Worm (Caenorhabditis elegans) whole organism, L4 larva: ENCODE data around the gene tdo-2.

Experiments
- D1046.2 ChIP-seq: fragments of 200-800 bp; sonication (Bioruptor generic); IDR thresholded peaks from 2 replicates; pipeline ENCODE4 v1.3.6; 2022; ENCODE audit warnings: missing genetic modification characterization, missing compliant biosample characterization
- F26F4.8 ChIP-seq: fragments of 200-800 bp; sonication (Bioruptor generic); conservative IDR thresholded peaks from 2 replicates; pipeline ENCODE4 v1.3.6; 2022; ENCODE audit warnings: missing genetic modification characterization, missing compliant biosample characterization
- F49E8.2 ChIP-seq: sonication (generic microtip); optimal IDR thresholded peaks from 2 replicates; lab custom pipeline; 2016; ENCODE audit warnings: missing compliant biosample characterization, mild to moderate bottlenecking, missing genetic modification characterization, borderline replicate concordance
- R02D3.7 ChIP-seq: fragments of 150-350 bp; sonication (generic microtip); optimal IDR thresholded peaks from 3 replicates; lab custom pipeline; 2014; ENCODE audit warnings: missing biosample characterization, missing genetic modification characterization
- T20F7.1 ChIP-seq: fragments of 200-800 bp; sonication (Bioruptor generic); optimal IDR thresholded peaks from 2 replicates; lab custom pipeline; 2018; ENCODE audit warnings: mild to moderate bottlenecking, missing genetic modification characterization, missing compliant biosample characterization
- ZK337.2 ChIP-seq: fragments of 200-800 bp; sonication (Bioruptor generic); IDR thresholded peaks from 2 replicates; pipeline ENCODE4 v1.3.6; 2022; ENCODE audit warnings: missing genetic modification reagents, missing genetic modification characterization, missing compliant biosample characterization
- aha-1 ChIP-seq: fragments of 150-350 bp; peaks from one replicate; lab custom pipeline; 2014; ENCODE audit warnings: missing biosample characterization, missing genetic modification characterization
- attf-4 ChIP-seq: sonication (generic microtip); optimal IDR thresholded peaks from 3 replicates; lab custom pipeline; 2017; ENCODE audit warnings: missing biosample characterization, missing genetic modification characterization
- cey-2 ChIP-seq: sonication (generic microtip); optimal IDR thresholded peaks from 3 replicates; lab custom pipeline; 2017; ENCODE audit warnings: missing genetic modification characterization, mild to moderate bottlenecking, missing compliant biosample characterization, antibody characterized with exemption, borderline replicate concordance; ENCODE audit not compliant: insufficient read depth
- ctbp-1 ChIP-seq: fragments of 200-800 bp; sonication (Bioruptor generic); IDR thresholded peaks from 2 replicates; pipeline ENCODE4 v1.3.6; 2022; ENCODE audit warnings: missing genetic modification reagents, missing genetic modification characterization, missing compliant biosample characterization
- daf-16 ChIP-seq, 3 experiments: sonication (generic microtip); optimal IDR thresholded peaks; 2 replicates each; lab custom pipeline; 2016 to 2017; ENCODE audit warnings: missing genetic modification characterization in 3 of 3, missing genetic modification reagents in 3 of 3, mild to moderate bottlenecking in 2 of 3, missing compliant biosample characterization in 2 of 3, missing biosample characterization in 1 of 3, moderate library complexity in 1 of 3
- daf-19 ChIP-seq: fragments of 200-800 bp; sonication (Bioruptor generic); conservative IDR thresholded peaks from 2 replicates; pipeline ENCODE4 v1.3.6; 2022; ENCODE audit warnings: missing genetic modification characterization, missing compliant biosample characterization
- dmd-8 ChIP-seq: fragments of 200-800 bp; sonication (Bioruptor generic); IDR thresholded peaks from 2 replicates; pipeline ENCODE4 v1.3.6; 2022; ENCODE audit warnings: missing genetic modification characterization, missing compliant biosample characterization
- dve-1 ChIP-seq: sonication (generic microtip); optimal IDR thresholded peaks from 2 replicates; lab custom pipeline; 2017; ENCODE audit warnings: antibody characterized with exemption, mild to moderate bottlenecking, missing genetic modification characterization, missing compliant biosample characterization; ENCODE audit not compliant: insufficient read depth
- egl-27 ChIP-seq: sonication (generic microtip); optimal IDR thresholded peaks from 3 replicates; lab custom pipeline; 2017; ENCODE audit warnings: missing biosample characterization, missing genetic modification reagents, missing genetic modification characterization
- egl-43 ChIP-seq: fragments of 200-800 bp; sonication (Bioruptor generic); IDR thresholded peaks from 2 replicates; pipeline ENCODE4 v1.3.6; 2022; ENCODE audit warnings: missing genetic modification reagents, missing genetic modification characterization, missing compliant biosample characterization
- fkh-10 ChIP-seq: fragments of 150-350 bp; optimal IDR thresholded peaks from 2 replicates; lab custom pipeline; 2014; ENCODE audit warnings: missing biosample characterization, missing genetic modification reagents, missing genetic modification characterization
- hlh-30 ChIP-seq: sonication (generic microtip); optimal IDR thresholded peaks from 2 replicates; lab custom pipeline; 2017; ENCODE audit warnings: antibody characterized with exemption, mild to moderate bottlenecking, missing genetic modification characterization, missing compliant biosample characterization; ENCODE audit not compliant: insufficient read depth
- hmg-1.1 ChIP-seq: fragments of 200-800 bp; sonication (Bioruptor generic); IDR thresholded peaks from 2 replicates; pipeline ENCODE4 v1.3.6; 2022; ENCODE audit warnings: missing genetic modification reagents, missing genetic modification characterization, missing compliant biosample characterization
- jun-1 ChIP-seq: fragments of 150-350 bp; optimal IDR thresholded peaks from 2 replicates; lab custom pipeline; 2014; ENCODE audit warnings: missing biosample characterization, missing genetic modification reagents, missing genetic modification characterization
- lim-7 ChIP-seq: fragments of 200-800 bp; sonication (Bioruptor generic); IDR thresholded peaks from 2 replicates; pipeline ENCODE4 v1.3.6; 2022; ENCODE audit warnings: missing genetic modification characterization, missing compliant biosample characterization
- lin-29 ChIP-seq: fragments of 200-800 bp; sonication (Bioruptor generic); IDR thresholded peaks from 2 replicates; pipeline ENCODE4 v1.3.6; 2022; ENCODE audit warnings: missing genetic modification reagents, missing genetic modification characterization, missing compliant biosample characterization
- lin-38 ChIP-seq: fragments of 200-800 bp; sonication (Bioruptor generic); IDR thresholded peaks from 2 replicates; pipeline ENCODE4 v1.3.6; 2022; ENCODE audit warnings: missing genetic modification reagents, missing genetic modification characterization, missing compliant biosample characterization
- lir-3 ChIP-seq: sonication (generic microtip); optimal IDR thresholded peaks from 2 replicates; lab custom pipeline; 2016; ENCODE audit warnings: mild to moderate bottlenecking, missing genetic modification characterization, missing compliant biosample characterization
- lsy-2 ChIP-seq, 2 experiments: fragments of 150-350 bp in 1 of 2; sonication (generic microtip) in 1 of 2; optimal IDR thresholded peaks; 2 replicates each; lab custom pipeline; 2014 to 2017; ENCODE audit warnings: missing biosample characterization in 2 of 2, missing genetic modification characterization in 2 of 2
- mdt-29 ChIP-seq: fragments of 200-800 bp; sonication (Bioruptor generic); IDR thresholded peaks from 2 replicates; pipeline ENCODE4 v1.3.6; 2022; ENCODE audit warnings: missing genetic modification reagents, missing genetic modification characterization, missing compliant biosample characterization
- mep-1 ChIP-seq: fragments of 150-350 bp; sonication (generic microtip); optimal IDR thresholded peaks from 3 replicates; lab custom pipeline; 2014; ENCODE audit warnings: missing biosample characterization, missing genetic modification characterization
- mes-2 ChIP-seq: sonication (generic microtip); optimal IDR thresholded peaks from 2 replicates; lab custom pipeline; 2016; ENCODE audit warnings: missing genotype, mild to moderate bottlenecking, missing genetic modification characterization, missing compliant biosample characterization; ENCODE audit not compliant: poor library complexity, severe bottlenecking
- mxl-3 ChIP-seq: fragments of 200-800 bp; sonication (Bioruptor generic); optimal IDR thresholded peaks from 2 replicates; lab custom pipeline; 2018; ENCODE audit warnings: mild to moderate bottlenecking, missing genetic modification characterization, missing compliant biosample characterization
- nhr-10 ChIP-seq: fragments of 150-350 bp; optimal IDR thresholded peaks from 2 replicates; lab custom pipeline; 2014; ENCODE audit warnings: missing biosample characterization, missing genetic modification characterization
- nhr-102 ChIP-seq: sonication (generic microtip); optimal IDR thresholded peaks from 2 replicates; lab custom pipeline; 2016; ENCODE audit warnings: mild to moderate bottlenecking, missing genetic modification characterization, moderate library complexity, missing compliant biosample characterization
- nhr-28 ChIP-seq: fragments of 150-350 bp; optimal IDR thresholded peaks from 2 replicates; lab custom pipeline; 2014; ENCODE audit warnings: missing biosample characterization, missing genetic modification characterization
- nhr-41 ChIP-seq: fragments of 200-800 bp; sonication (Bioruptor generic); IDR thresholded peaks from 2 replicates; pipeline ENCODE4 v1.3.6; 2022; ENCODE audit warnings: missing genetic modification reagents, missing genetic modification characterization, missing compliant biosample characterization
- nhr-6 ChIP-seq: fragments of 150-350 bp; optimal IDR thresholded peaks from 2 replicates; lab custom pipeline; 2014; ENCODE audit warnings: missing biosample characterization, missing genetic modification characterization
- nhr-76 ChIP-seq: fragments of 150-350 bp; optimal IDR thresholded peaks from 2 replicates; lab custom pipeline; 2014; ENCODE audit warnings: missing biosample characterization, missing genetic modification characterization
- nhr-77 ChIP-seq: fragments of 150-350 bp; optimal IDR thresholded peaks from 2 replicates; lab custom pipeline; 2014; ENCODE audit warnings: missing biosample characterization, missing genetic modification characterization
- pha-4 ChIP-seq, 2 experiments: fragments of 150-350 bp in 1 of 2; fragments of 200-800 bp in 1 of 2; sonication (Bioruptor generic) in 1 of 2; IDR thresholded peaks in 1 of 2; optimal IDR thresholded peaks in 1 of 2; 2 replicates each; pipeline versions ENCODE4 v1.3.6 to Lab custom; 2014 to 2022; ENCODE audit warnings: missing genetic modification characterization in 2 of 2, missing genetic modification reagents in 2 of 2, missing biosample characterization in 1 of 2, missing compliant biosample characterization in 1 of 2
- php-3 ChIP-seq: fragments of 200-800 bp; sonication (Bioruptor generic); IDR thresholded peaks from 2 replicates; pipeline ENCODE4 v1.3.6; 2022; ENCODE audit warnings: missing genetic modification reagents, missing genetic modification characterization, missing compliant biosample characterization
- pqm-1 ChIP-seq: sonication (generic microtip); optimal IDR thresholded peaks from 2 replicates; lab custom pipeline; 2017; ENCODE audit warnings: missing biosample characterization, missing genetic modification characterization
- sdz-12 ChIP-seq: fragments of 200-800 bp; sonication (Bioruptor generic); optimal IDR thresholded peaks from 2 replicates; lab custom pipeline; 2018; ENCODE audit warnings: mild to moderate bottlenecking, missing genetic modification characterization, missing compliant biosample characterization
- snpc-1.2 ChIP-seq: fragments of 200-800 bp; sonication (Bioruptor generic); IDR thresholded peaks from 2 replicates; pipeline ENCODE4 v1.3.6; 2022; ENCODE audit warnings: missing genetic modification reagents, missing genetic modification characterization, missing compliant biosample characterization
- tag-97 ChIP-seq: fragments of 200-800 bp; sonication (Bioruptor generic); IDR thresholded peaks from 2 replicates; pipeline ENCODE4 v1.3.6; 2022; ENCODE audit warnings: missing genetic modification characterization, missing compliant biosample characterization
- tra-1 ChIP-seq: fragments of 200-800 bp; sonication (Bioruptor generic); IDR thresholded peaks from 2 replicates; pipeline ENCODE4 v1.3.6; 2022; ENCODE audit warnings: missing genetic modification reagents, missing genetic modification characterization, missing compliant biosample characterization
- unc-62 ChIP-seq, 3 experiments: fragments of 150-350 bp in 1 of 3; sonication (generic microtip); optimal IDR thresholded peaks in 2 of 3; peaks in 1 of 3; 1 replicate in 1 of 3; 2 replicates in 2 of 3; lab custom pipeline; 2014 to 2017; ENCODE audit warnings: missing biosample characterization in 3 of 3, missing genetic modification characterization in 3 of 3, missing genetic modification reagents in 3 of 3, missing genotype in 1 of 3
- zfp-3 ChIP-seq: fragments of 200-800 bp; sonication (Bioruptor generic); conservative IDR thresholded peaks from 2 replicates; pipeline ENCODE4 v1.3.6; 2022; ENCODE audit warnings: missing genetic modification reagents, missing genetic modification characterization, missing compliant biosample characterization

The tdo-2 gene

DNA sequence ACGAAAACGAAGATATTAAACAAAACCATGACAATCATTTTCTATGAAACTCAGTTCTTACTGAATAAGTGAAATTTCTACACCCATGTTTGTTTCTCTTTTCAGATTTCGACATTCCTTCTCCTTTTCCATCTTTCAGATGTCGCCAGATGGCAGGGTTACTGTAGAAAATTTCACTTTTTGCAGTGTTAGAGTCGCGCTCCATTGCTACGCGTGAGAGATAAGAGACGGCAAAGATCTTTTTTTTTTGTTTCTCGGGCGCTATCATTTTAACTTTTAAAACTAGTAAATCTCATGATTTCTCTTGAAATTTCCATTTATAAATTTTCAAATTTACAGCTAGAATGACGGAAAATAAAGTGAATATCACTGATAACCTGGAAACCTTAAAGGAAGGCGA, 41.5 kb downstream of the tdo-2 start, which contains the start of the genes mig-21 and F01F1.2:
Gene mig-21 (minus strand): TSS at position 166 of the 400 bp plus-strand sequence.
Gene F01F1.2 (plus strand): TSS at position 340 of the 400 bp plus-strand sequence.
- TF ChIP-seq mes-2 (tag; lab: Kevin White, UChicago): peak; percentile 31
- TF ChIP-seq lsy-2 (tag; optimal IDR thresholded peaks at IDR 0.05; lab: Kevin White, UChicago): peak in 1 of 2 experiments; percentile 75
- TF ChIP-seq cey-2 (tag; lab: Kevin White, UChicago): no peak
- TF ChIP-seq lin-38: peak; percentile 49; the same call in 1 of the 2 replicates

- TF ChIP-seq nhr-10 (tag; lab: Kevin White, UChicago) (no peak), D1046.2 (GFP tag; lab: Robert Waterston, UW) (no peak), tra-1 (GFP tag; lab: Robert Waterston, UW) (no peak), attf-4 (tag; lab: Kevin White, UChicago) (no peak), nhr-6 (tag; lab: Kevin White, UChicago) (no peak), nhr-77 (no peak), snpc-1.2 (no peak), nhr-102 (tag; lab: Kevin White, UChicago) (no peak), unc-62 (GFP tag; optimal IDR thresholded peaks at IDR 0.05 in 1 of 2; lab: Kevin White, UChicago) (peak in 1 of 2 experiments; percentile 72), unc-62 (tag; optimal IDR thresholded peaks at IDR 0.05; lab: Kevin White, UChicago) (no peak), nhr-76 (no peak), lir-3 (tag; lab: Kevin White, UChicago) (no peak), dmd-8 (GFP tag; lab: Robert Waterston, UW) (no peak), daf-19 (GFP tag; lab: Robert Waterston, UW) (no peak), mes-2 (tag; lab: Kevin White, UChicago) (no peak), aha-1 (tag; lab: Kevin White, UChicago) (peak; percentile 78), fkh-10 (no peak), lim-7 (GFP tag; lab: Robert Waterston, UW) (no peak), mxl-3 (no peak), pha-4 (GFP tag; IDR thresholded peaks at IDR 0.05; lab: Robert Waterston, UW) (no peak), pha-4 (tag; optimal IDR thresholded peaks at IDR 0.05; lab: Kevin White, UChicago) (no peak), R02D3.7 (tag; lab: Kevin White, UChicago) (no peak), jun-1 (tag; lab: Kevin White, UChicago) (no peak), nhr-28 (tag; lab: Kevin White, UChicago) (peak; percentile 57), nhr-41 (GFP tag; lab: Robert Waterston, UW) (no peak), F49E8.2 (tag; lab: Kevin White, UChicago) (no peak), dve-1 (tag; lab: Kevin White, UChicago) (peak; percentile 80), ctbp-1 (GFP tag; lab: Robert Waterston, UW) (no peak), daf-16 (GFP tag; optimal IDR thresholded peaks at IDR 0.05; lab: Kevin White, UChicago) (no peak), daf-16 (tag; optimal IDR thresholded peaks at IDR 0.05; lab: Kevin White, UChicago) (peak; percentile 61), hlh-30 (tag; lab: Kevin White, UChicago) (peak; percentile 83), F26F4.8 (GFP tag; lab: Robert Waterston, UW) (no peak), ZK337.2 (GFP tag; lab: Robert Waterston, UW) (no peak), T20F7.1 (no peak), lin-29 (no peak), mep-1 (tag; lab: Kevin White, UChicago) (peak; percentile 34), mdt-29 (GFP tag; lab: Robert Waterston, UW) (peak; percentile 96), pqm-1 (tag; lab: Kevin White, UChicago) (no peak), hmg-1.1 (0 out of 2 replicates have a peak, but pooled peaks have one; percentile 12), zfp-3 (no peak), egl-43 (GFP tag; lab: Robert Waterston, UW) (no peak), php-3 (GFP tag; lab: Robert Waterston, UW) (0 out of 2 replicates have a peak, but pooled peaks have one; percentile 18), sdz-12 (GFP tag; lab: Kevin White, UChicago) (no peak), egl-27 (tag; lab: Kevin White, UChicago) (no peak), tag-97 (GFP tag; lab: Robert Waterston, UW) (no peak)
Observed at ce11 chrIII:5876867-5877641, 42.7 kb downstream of the tdo-2 start.
